Worm (Caenorhabditis elegans) whole organism, L2 larva: ENCODE results near the gene VB0395L.1.

Experiments used
- C34F6.9 ChIP-seq: fragments of 150-350 bp; optimal IDR thresholded peaks from 2 replicates; lab custom pipeline; 2014; ENCODE audit warnings: missing biosample characterization, missing genetic modification characterization
- F13H6.1 ChIP-seq: sonication (generic microtip); optimal IDR thresholded peaks from 2 replicates; lab custom pipeline; 2016; ENCODE audit warnings: missing genetic modification characterization, missing compliant biosample characterization
- R02D3.7 ChIP-seq: fragments of 150-350 bp; optimal IDR thresholded peaks from 2 replicates; lab custom pipeline; 2014; ENCODE audit warnings: missing biosample characterization, missing genetic modification characterization
- Y55F3AM.14 ChIP-seq: fragments of 200-800 bp; sonication (Bioruptor generic); optimal IDR thresholded peaks from 2 replicates; lab custom pipeline; 2018; ENCODE audit warnings: mild to moderate bottlenecking, missing genetic modification characterization, missing compliant biosample characterization
- ZK546.5 ChIP-seq: sonication (generic microtip); optimal IDR thresholded peaks from 2 replicates; lab custom pipeline; 2017; ENCODE audit warnings: missing biosample characterization, missing genetic modification characterization
- alr-1 ChIP-seq: fragments of 150-350 bp; optimal IDR thresholded peaks from 2 replicates; lab custom pipeline; 2014; ENCODE audit warnings: missing biosample characterization, missing genetic modification characterization
- aly-2 ChIP-seq: fragments of 150-350 bp; optimal IDR thresholded peaks from 2 replicates; lab custom pipeline; 2014; ENCODE audit warnings: missing biosample characterization, missing genetic modification characterization
- ama-1 ChIP-seq: fragments of 150-350 bp; optimal IDR thresholded peaks from 2 replicates; lab custom pipeline; 2018; ENCODE audit warnings: inconsistent platforms
- blmp-1 ChIP-seq: sonication (generic microtip); optimal IDR thresholded peaks from 2 replicates; lab custom pipeline; 2017; ENCODE audit warnings: missing genetic modification characterization, mild to moderate bottlenecking, missing compliant biosample characterization, antibody characterized with exemption, moderate library complexity; ENCODE audit not compliant: insufficient read depth
- ceh-16 ChIP-seq: fragments of 150-350 bp; optimal IDR thresholded peaks from 2 replicates; lab custom pipeline; 2014; ENCODE audit warnings: missing biosample characterization, missing genetic modification characterization
- ceh-82 ChIP-seq: fragments of 150-350 bp; optimal IDR thresholded peaks from 2 replicates; lab custom pipeline; 2014; ENCODE audit warnings: missing biosample characterization, missing genetic modification characterization
- crh-2 ChIP-seq: sonication (generic microtip); optimal IDR thresholded peaks from 2 replicates; lab custom pipeline; 2017; ENCODE audit warnings: missing biosample characterization, missing genetic modification characterization
- dmd-4 ChIP-seq: sonication (generic microtip); optimal IDR thresholded peaks from 2 replicates; lab custom pipeline; 2017; ENCODE audit warnings: missing biosample characterization, missing genetic modification characterization
- egl-27 ChIP-seq: sonication (generic microtip); optimal IDR thresholded peaks from 3 replicates; lab custom pipeline; 2017; ENCODE audit warnings: missing biosample characterization, missing genetic modification reagents, missing genetic modification characterization
- elt-1 ChIP-seq: fragments of 150-350 bp; optimal IDR thresholded peaks from 2 replicates; lab custom pipeline; 2014; ENCODE audit warnings: missing biosample characterization, missing genetic modification characterization
- fos-1 ChIP-seq: fragments of 150-350 bp; optimal IDR thresholded peaks from 2 replicates; lab custom pipeline; 2014; ENCODE audit warnings: missing biosample characterization, missing genetic modification characterization
- gmeb-1 ChIP-seq: fragments of 150-350 bp; optimal IDR thresholded peaks from 2 replicates; lab custom pipeline; 2014; ENCODE audit warnings: missing biosample characterization, missing genetic modification characterization
- lin-11 ChIP-seq: fragments of 150-350 bp; sonication (generic microtip); optimal IDR thresholded peaks from 2 replicates; lab custom pipeline; 2014; ENCODE audit warnings: missing biosample characterization, missing genetic modification characterization, inconsistent platforms, mixed read lengths
- lsy-2 ChIP-seq, 2 experiments: fragments of 150-350 bp in 1 of 2; sonication (generic microtip) in 1 of 2; optimal IDR thresholded peaks; 2 replicates each; lab custom pipeline; 2014 to 2017; ENCODE audit warnings: missing biosample characterization in 2 of 2, missing genetic modification characterization in 2 of 2
- mbf-1 ChIP-seq: sonication (generic microtip); optimal IDR thresholded peaks from 2 replicates; lab custom pipeline; 2017; ENCODE audit warnings: missing biosample characterization, missing genetic modification characterization
- mdl-1 ChIP-seq, 2 experiments: fragments of 150-350 bp in 1 of 2; sonication (generic microtip) in 1 of 2; optimal IDR thresholded peaks; 2 replicates each; lab custom pipeline; 2017; ENCODE audit warnings: missing biosample characterization in 2 of 2, missing genetic modification characterization in 2 of 2
- nhr-10 ChIP-seq: sonication (generic microtip); optimal IDR thresholded peaks from 2 replicates; lab custom pipeline; 2017; ENCODE audit warnings: missing biosample characterization, missing genetic modification characterization
- nhr-11 ChIP-seq: fragments of 150-350 bp; optimal IDR thresholded peaks from 2 replicates; lab custom pipeline; 2014; ENCODE audit warnings: missing biosample characterization, missing genetic modification characterization
- nhr-129 ChIP-seq: fragments of 150-350 bp; optimal IDR thresholded peaks from 2 replicates; lab custom pipeline; 2014; ENCODE audit warnings: missing biosample characterization, missing genetic modification characterization
- nhr-21 ChIP-seq: fragments of 150-350 bp; optimal IDR thresholded peaks from 2 replicates; lab custom pipeline; 2014; ENCODE audit warnings: missing biosample characterization, missing genetic modification characterization
- nhr-23 ChIP-seq: fragments of 150-350 bp; optimal IDR thresholded peaks from 2 replicates; lab custom pipeline; 2014; ENCODE audit warnings: missing biosample characterization, missing genetic modification reagents, missing genetic modification characterization
- nhr-237 ChIP-seq: fragments of 150-350 bp; optimal IDR thresholded peaks from 2 replicates; lab custom pipeline; 2014; ENCODE audit warnings: missing biosample characterization, missing genetic modification characterization
- nhr-25 ChIP-seq: fragments of 150-350 bp; sonication (generic microtip); optimal IDR thresholded peaks from 3 replicates; lab custom pipeline; 2014; ENCODE audit warnings: missing biosample characterization, missing genetic modification characterization
- nhr-77 ChIP-seq: fragments of 150-350 bp; optimal IDR thresholded peaks from 2 replicates; lab custom pipeline; 2014; ENCODE audit warnings: missing biosample characterization, missing genetic modification characterization
- sem-4 ChIP-seq: fragments of 150-350 bp; optimal IDR thresholded peaks from 2 replicates; lab custom pipeline; 2014; ENCODE audit warnings: missing biosample characterization, missing genetic modification reagents, missing genetic modification characterization
- skn-1 ChIP-seq: sonication (generic microtip); optimal IDR thresholded peaks from 2 replicates; lab custom pipeline; 2017; ENCODE audit warnings: missing biosample characterization, missing genetic modification characterization
- sma-3 ChIP-seq: sonication (generic microtip); optimal IDR thresholded peaks from 2 replicates; lab custom pipeline; 2016; ENCODE audit warnings: missing genetic modification reagents, missing genetic modification characterization, missing compliant biosample characterization
- sma-9 ChIP-seq, 2 experiments: fragments of 150-350 bp in 1 of 2; sonication (generic microtip) in 1 of 2; optimal IDR thresholded peaks; 2 replicates each; lab custom pipeline; 2014 to 2016; ENCODE audit warnings: missing genetic modification characterization in 2 of 2, mild to moderate bottlenecking in 1 of 2, missing biosample characterization in 1 of 2, missing compliant biosample characterization in 1 of 2, missing genetic modification reagents in 1 of 2, moderate library complexity in 1 of 2
- snpc-4 ChIP-seq: fragments of 150-350 bp; optimal IDR thresholded peaks from 2 replicates; lab custom pipeline; 2014; ENCODE audit warnings: missing biosample characterization, missing genetic modification characterization
- unc-39 ChIP-seq: fragments of 150-350 bp; optimal IDR thresholded peaks from 2 replicates; lab custom pipeline; 2014; ENCODE audit warnings: missing biosample characterization, missing genetic modification characterization
- unc-55 ChIP-seq: fragments of 150-350 bp; sonication (generic microtip); optimal IDR thresholded peaks from 3 replicates; lab custom pipeline; 2014; ENCODE audit warnings: missing biosample characterization, missing genetic modification reagents, missing genetic modification characterization
- unc-62 ChIP-seq: fragments of 150-350 bp; optimal IDR thresholded peaks from 2 replicates; lab custom pipeline; 2014; ENCODE audit warnings: missing biosample characterization, missing genetic modification reagents, missing genetic modification characterization
- zag-1 ChIP-seq: fragments of 150-350 bp; optimal IDR thresholded peaks from 2 replicates; lab custom pipeline; 2014; ENCODE audit warnings: missing biosample characterization, missing genetic modification characterization
- ztf-11 ChIP-seq: sonication (generic microtip); optimal IDR thresholded peaks from 2 replicates; lab custom pipeline; 2017; ENCODE audit warnings: missing biosample characterization, missing genetic modification characterization

Gene VB0395L.1

DNA sequence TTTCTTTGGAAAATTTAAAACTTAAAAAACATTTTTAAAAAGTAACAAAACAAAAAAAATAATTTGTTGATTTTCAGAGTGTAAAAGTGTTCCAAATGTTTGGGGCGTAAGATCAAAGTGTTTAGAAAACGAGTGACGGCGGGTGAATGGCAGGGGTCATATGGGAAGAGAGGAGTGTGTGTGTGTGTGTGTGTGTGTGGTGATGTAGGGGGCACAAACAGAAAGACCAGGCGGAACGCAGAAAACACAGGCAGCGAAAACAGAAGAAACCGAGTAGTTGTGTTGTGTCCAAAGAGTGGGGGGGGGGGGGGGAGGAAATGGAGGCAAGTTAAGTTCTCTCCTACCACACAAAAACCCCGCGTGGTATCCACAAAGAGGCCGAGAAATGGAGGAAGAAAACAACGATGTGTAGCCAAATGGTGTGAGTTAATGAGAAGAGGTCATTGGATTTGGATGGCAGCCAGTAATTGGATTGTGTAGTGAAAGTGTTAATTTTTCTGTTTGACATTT is 23.5 kb upstream of the VB0395L.1 start, which contains the start of gene B0395.3:
TSS of gene B0395.3 (minus strand) at position 51 of the 510 bp plus-strand sequence.
- peak; percentile 62 for TF ChIP-seq F13H6.1 (tag; lab: Kevin White, UChicago)
- TF ChIP-seq egl-27 (tag; lab: Kevin White, UChicago): peak; percentile 0
- peak; percentile 54 for TF ChIP-seq sma-9 (GFP tag; optimal IDR thresholded peaks at IDR 0.05; lab: Kevin White, UChicago)
- TF ChIP-seq sma-9 (tag; optimal IDR thresholded peaks at IDR 0.05; lab: Kevin White, UChicago): no peak
- peak; percentile 49 for TF ChIP-seq nhr-25 (tag; lab: Kevin White, UChicago)
- TF ChIP-seq lin-11 (tag; lab: Kevin White, UChicago): peak; percentile 13
- peak; percentile 25 for TF ChIP-seq C34F6.9
- peak; percentile 66 for TF ChIP-seq nhr-129 (tag; lab: Kevin White, UChicago)
- no peak for TF ChIP-seq gmeb-1
- no peak for TF ChIP-seq nhr-237 (tag; lab: Kevin White, UChicago)
- TF ChIP-seq unc-39 (tag; lab: Kevin White, UChicago): no peak
- no peak for TF ChIP-seq nhr-23 (tag; lab: Kevin White, UChicago)
- no peak for TF ChIP-seq unc-62 (GFP tag; lab: Kevin White, UChicago)
- TF ChIP-seq nhr-77 (tag; lab: Kevin White, UChicago): no peak
- TF ChIP-seq nhr-11 (tag; lab: Kevin White, UChicago): no peak
- TF ChIP-seq Y55F3AM.14 (GFP tag; lab: Kevin White, UChicago): no peak
- TF ChIP-seq ztf-11 (tag; lab: Kevin White, UChicago): no peak
- no peak for TF ChIP-seq unc-55
- peak; percentile 39 for TF ChIP-seq fos-1
- peak; percentile 22 for TF ChIP-seq crh-2 (tag; lab: Kevin White, UChicago)
- TF ChIP-seq ZK546.5 (tag; lab: Kevin White, UChicago): no peak
- TF ChIP-seq lsy-2 (tag; optimal IDR thresholded peaks at IDR 0.05; lab: Kevin White, UChicago): peak in 1 of 2 experiments; percentile 28
- TF ChIP-seq aly-2 (tag; lab: Kevin White, UChicago): no peak
- TF ChIP-seq blmp-1 (tag; lab: Kevin White, UChicago): peak; percentile 61

DNA sequence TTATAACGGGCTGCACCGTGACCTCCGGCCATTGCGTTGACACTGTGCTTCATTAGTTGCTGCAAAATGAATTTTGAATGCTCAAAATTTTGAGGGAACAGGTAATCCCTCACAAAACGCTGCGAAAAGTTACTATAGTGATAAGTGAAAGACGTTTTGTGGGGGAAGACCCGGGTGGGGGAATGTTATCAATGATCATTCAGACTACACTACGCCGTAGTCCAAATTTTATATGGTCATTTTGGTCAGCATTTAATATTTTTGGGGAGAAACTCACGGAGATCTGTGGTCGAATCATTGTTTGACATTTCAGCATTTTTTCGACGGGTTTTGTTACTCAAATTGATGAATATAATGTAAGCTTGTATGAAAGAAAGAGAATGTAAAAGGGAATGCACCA is 22.4 kb upstream of the VB0395L.1 start:
- no peak for TF ChIP-seq aly-2 (tag; lab: Kevin White, UChicago)
- TF ChIP-seq elt-1 (tag; lab: Kevin White, UChicago): no peak
- TF ChIP-seq alr-1 (tag; lab: Kevin White, UChicago): no peak
- peak; percentile 5 for TF ChIP-seq fos-1
- TF ChIP-seq skn-1 (tag; lab: Kevin White, UChicago): no peak
- TF ChIP-seq ceh-82 (tag; lab: Kevin White, UChicago): no peak
- TF ChIP-seq egl-27 (tag; lab: Kevin White, UChicago): no peak

ce11 chrX:16030506-16030905 is 13.7 kb upstream of the VB0395L.1 start, which contains the start of gene mboa-1:
Gene mboa-1 (plus strand): TSS chrX:16030806.
- TF ChIP-seq crh-2 (tag; lab: Kevin White, UChicago): no peak
- no peak for TF ChIP-seq Y55F3AM.14 (GFP tag; lab: Kevin White, UChicago)

ce11 chrX:16028980-16029379 is 12.2 kb upstream of the VB0395L.1 start:
- TF ChIP-seq unc-39 (tag; lab: Kevin White, UChicago) (no peak), skn-1 (tag; lab: Kevin White, UChicago) (no peak), mdl-1 (tag; optimal IDR thresholded peaks at IDR 0.05; lab: Kevin White, UChicago) (no peak), sma-3 (GFP tag; lab: Kevin White, UChicago) (no peak), nhr-11 (tag; lab: Kevin White, UChicago) (no peak), nhr-21 (no peak), egl-27 (tag; lab: Kevin White, UChicago) (no peak), crh-2 (tag; lab: Kevin White, UChicago) (no peak)

ce11 chrX:16024558-16024957 is 7.8 kb upstream of the VB0395L.1 start:
- no peak for TF ChIP-seq ceh-16 (tag; lab: Kevin White, UChicago)
- TF ChIP-seq mdl-1 (tag; optimal IDR thresholded peaks at IDR 0.05; lab: Kevin White, UChicago): peak; percentile 85 to 91
- peak; percentile 84 for TF ChIP-seq zag-1 (tag; lab: Kevin White, UChicago)
- TF ChIP-seq R02D3.7: no peak
- no peak for TF ChIP-seq nhr-237 (tag; lab: Kevin White, UChicago)
- TF ChIP-seq ama-1 (lab: Kevin White, UChicago): no peak
- TF ChIP-seq dmd-4 (tag; lab: Kevin White, UChicago): no peak
- TF ChIP-seq sma-3 (GFP tag; lab: Kevin White, UChicago): peak; percentile 71
- TF ChIP-seq nhr-11 (tag; lab: Kevin White, UChicago): no peak
- TF ChIP-seq crh-2 (tag; lab: Kevin White, UChicago): peak; percentile 81
- TF ChIP-seq gmeb-1: no peak
- peak; percentile 79 for TF ChIP-seq fos-1
- TF ChIP-seq C34F6.9: peak; percentile 60
- peak; percentile 87 for TF ChIP-seq sma-9 (GFP tag; optimal IDR thresholded peaks at IDR 0.05; lab: Kevin White, UChicago)
- TF ChIP-seq sma-9 (tag; optimal IDR thresholded peaks at IDR 0.05; lab: Kevin White, UChicago): no peak
- no peak for TF ChIP-seq ztf-11 (tag; lab: Kevin White, UChicago)
- peak; percentile 89 for TF ChIP-seq snpc-4
- TF ChIP-seq unc-55: peak; percentile 69
- peak; percentile 79 for TF ChIP-seq sem-4 (tag; lab: Kevin White, UChicago)
- TF ChIP-seq mbf-1 (tag; lab: Kevin White, UChicago): no peak
- peak; percentile 43 for TF ChIP-seq ceh-82 (tag; lab: Kevin White, UChicago)
- TF ChIP-seq skn-1 (tag; lab: Kevin White, UChicago): peak; percentile 1
- peak; percentile 52 for TF ChIP-seq Y55F3AM.14 (GFP tag; lab: Kevin White, UChicago)
- TF ChIP-seq lsy-2 (tag; optimal IDR thresholded peaks at IDR 0.05; lab: Kevin White, UChicago): peak in 1 of 2 experiments; percentile 78
- no peak for TF ChIP-seq nhr-10 (tag; lab: Kevin White, UChicago)
- peak; percentile 82 for TF ChIP-seq egl-27 (tag; lab: Kevin White, UChicago)
- TF ChIP-seq unc-39 (tag; lab: Kevin White, UChicago): no peak
- TF ChIP-seq blmp-1 (tag; lab: Kevin White, UChicago): peak; percentile 23
- peak; percentile 75 for TF ChIP-seq lin-11 (tag; lab: Kevin White, UChicago)
- peak; percentile 91 for TF ChIP-seq F13H6.1 (tag; lab: Kevin White, UChicago)
- TF ChIP-seq nhr-129 (tag; lab: Kevin White, UChicago): peak; percentile 75
